Fruit fly (Drosophila melanogaster) whole organism, prepupa: ENCODE data around the gene Strip.

Experiments
- Blimp-1 ChIP-seq: fragments of 200-800 bp; sonication (Bioruptor generic); optimal IDR thresholded peaks from 3 replicates; lab custom pipeline; 2017; ENCODE audit warnings: missing biosample characterization, missing genetic modification characterization, mild to moderate bottlenecking, moderate library complexity, missing genetic modification reagents
- CG10669 ChIP-seq: fragments of 200-800 bp; sonication (Bioruptor generic); optimal IDR thresholded peaks from 3 replicates; lab custom pipeline; 2018; ENCODE audit warnings: missing biosample characterization, mild to moderate bottlenecking, missing genetic modification characterization, moderate library complexity
- CG11294 ChIP-seq: fragments of 200-800 bp; sonication (Bioruptor generic); IDR thresholded peaks from 2 replicates; pipeline ENCODE4 v1.3.6; 2022; ENCODE audit warnings: missing biosample characterization, missing genetic modification characterization
- CG11902 ChIP-seq: fragments of 200-800 bp; sonication (Bioruptor generic); optimal IDR thresholded peaks from 3 replicates; lab custom pipeline; 2016; ENCODE audit warnings: missing biosample characterization, missing genetic modification characterization
- CG15336 ChIP-seq: fragments of 200-800 bp; sonication (Bioruptor generic); IDR thresholded peaks from 2 replicates; pipeline ENCODE4 v1.3.6; 2022; ENCODE audit warnings: missing biosample characterization, missing genetic modification characterization
- CG1621 ChIP-seq: fragments of 200-800 bp; sonication (Bioruptor generic); optimal IDR thresholded peaks from 3 replicates; lab custom pipeline; 2018; ENCODE audit warnings: missing biosample characterization, mild to moderate bottlenecking, missing genetic modification characterization
- CG16779 ChIP-seq: fragments of 200-800 bp; sonication (Bioruptor generic); optimal IDR thresholded peaks from 3 replicates; lab custom pipeline; 2017; ENCODE audit warnings: missing biosample characterization, mild to moderate bottlenecking, missing genetic modification characterization
- CG31627 ChIP-seq: fragments of 200-800 bp; sonication (Bioruptor generic); optimal IDR thresholded peaks from 3 replicates; lab custom pipeline; 2016; ENCODE audit warnings: missing biosample characterization, missing genetic modification characterization
- CG32006 ChIP-seq: fragments of 200-800 bp; sonication (Bioruptor generic); optimal IDR thresholded peaks from 3 replicates; lab custom pipeline; 2017; ENCODE audit warnings: missing biosample characterization, mild to moderate bottlenecking, missing genetic modification characterization
- CG34406 ChIP-seq: fragments of 200-800 bp; sonication (Bioruptor generic); optimal IDR thresholded peaks from 3 replicates; lab custom pipeline; 2016; ENCODE audit warnings: missing biosample characterization, missing genetic modification characterization
- CG6163 ChIP-seq: fragments of 200-800 bp; sonication (Bioruptor generic); IDR thresholded peaks from 3 replicates; pipeline ENCODE4 v1.3.6; 2022; ENCODE audit warnings: missing biosample characterization, missing genetic modification characterization
- CG6276 ChIP-seq: fragments of 200-800 bp; sonication (Bioruptor generic); optimal IDR thresholded peaks from 2 replicates; lab custom pipeline; 2017; ENCODE audit warnings: missing biosample characterization, mild to moderate bottlenecking, missing genetic modification characterization
- CG6792 ChIP-seq: fragments of 200-800 bp; sonication (Bioruptor generic); optimal IDR thresholded peaks from 3 replicates; lab custom pipeline; 2016; ENCODE audit warnings: missing biosample characterization, missing genetic modification characterization
- CG6808 ChIP-seq: fragments of 200-800 bp; sonication (Bioruptor generic); optimal IDR thresholded peaks from 3 replicates; lab custom pipeline; 2017; ENCODE audit warnings: missing biosample characterization, missing genetic modification characterization, mild to moderate bottlenecking, moderate library complexity, missing genetic modification reagents
- CG6854 ChIP-seq: fragments of 200-800 bp; sonication (Bioruptor generic); optimal IDR thresholded peaks from 2 replicates; lab custom pipeline; 2017; ENCODE audit warnings: missing biosample characterization, mild to moderate bottlenecking, missing genetic modification characterization
- CG8119 ChIP-seq: fragments of 200-800 bp; sonication (Bioruptor generic); IDR thresholded peaks from 3 replicates; pipeline ENCODE4 v1.3.6; 2022; ENCODE audit warnings: missing biosample characterization, missing genetic modification characterization
- CG8319 ChIP-seq: fragments of 200-800 bp; sonication (Bioruptor generic); optimal IDR thresholded peaks from 3 replicates; lab custom pipeline; 2016; ENCODE audit warnings: missing biosample characterization, missing genetic modification characterization
- CG8632 ChIP-seq: fragments of 200-800 bp; sonication (Bioruptor generic); optimal IDR thresholded peaks from 3 replicates; lab custom pipeline; 2016; ENCODE audit warnings: missing biosample characterization, missing genetic modification characterization
- CG9139 ChIP-seq: fragments of 200-800 bp; sonication (Bioruptor generic); optimal IDR thresholded peaks from 3 replicates; lab custom pipeline; 2017; ENCODE audit warnings: missing biosample characterization, mild to moderate bottlenecking, missing genetic modification characterization
- Eip75B ChIP-seq: fragments of 200-800 bp; sonication (Bioruptor generic); optimal IDR thresholded peaks from 3 replicates; lab custom pipeline; 2016; ENCODE audit warnings: missing biosample characterization, missing genetic modification characterization
- Eip78C ChIP-seq: fragments of 200-800 bp; sonication (Bioruptor generic); peaks from one replicate; lab custom pipeline; 2016; ENCODE audit warnings: missing biosample characterization, missing genetic modification characterization
- Ets21C ChIP-seq: fragments of 200-800 bp; sonication (Bioruptor generic); optimal IDR thresholded peaks from 3 replicates; lab custom pipeline; 2016; ENCODE audit warnings: missing biosample characterization, missing genetic modification characterization
- Ets96B ChIP-seq: fragments of 200-800 bp; optimal IDR thresholded peaks from 2 replicates; lab custom pipeline; 2019; ENCODE audit warnings: missing biosample characterization, mild to moderate bottlenecking, missing genetic modification characterization, moderate library complexity
- Gug ChIP-seq: fragments of 200-800 bp; sonication (Bioruptor generic); IDR thresholded peaks from 2 replicates; pipeline ENCODE4 v1.3.6; 2022; ENCODE audit warnings: missing biosample characterization, missing genetic modification characterization
- Hr38 ChIP-seq: sonication (Bioruptor generic); optimal IDR thresholded peaks from 2 replicates; lab custom pipeline; 2016; ENCODE audit warnings: missing biosample characterization, missing genetic modification characterization
- Hr39 ChIP-seq: fragments of 200-800 bp; sonication (Bioruptor generic); optimal IDR thresholded peaks from 2 replicates; lab custom pipeline; 2016; ENCODE audit warnings: missing biosample characterization, missing genetic modification characterization
- Lpt ChIP-seq: fragments of 200-800 bp; sonication (Bioruptor generic); optimal IDR thresholded peaks from 3 replicates; lab custom pipeline; 2016; ENCODE audit warnings: missing biosample characterization, missing genetic modification characterization
- Met ChIP-seq: fragments of 200-800 bp; sonication (Bioruptor generic); optimal IDR thresholded peaks from 3 replicates; lab custom pipeline; 2016; ENCODE audit warnings: missing biosample characterization, missing genetic modification characterization
- Sox102F ChIP-seq: fragments of 200-800 bp; sonication (Bioruptor generic); optimal IDR thresholded peaks from 2 replicates; lab custom pipeline; 2016; ENCODE audit warnings: missing biosample characterization, mild to moderate bottlenecking, missing genetic modification characterization
- Sox14 ChIP-seq: fragments of 200-800 bp; sonication (Bioruptor generic); optimal IDR thresholded peaks from 3 replicates; lab custom pipeline; 2016; ENCODE audit warnings: missing biosample characterization, missing genetic modification characterization
- Sox15 ChIP-seq: fragments of 200-800 bp; sonication (Bioruptor generic); optimal IDR thresholded peaks from 3 replicates; lab custom pipeline; 2016; ENCODE audit warnings: missing biosample characterization, missing genetic modification characterization
- achi ChIP-seq: fragments of 200-800 bp; sonication (Bioruptor generic); optimal IDR thresholded peaks from 3 replicates; lab custom pipeline; 2016; ENCODE audit warnings: missing biosample characterization, missing genetic modification characterization
- acj6 ChIP-seq: fragments of 200-800 bp; sonication (Bioruptor generic); optimal IDR thresholded peaks from 3 replicates; lab custom pipeline; 2016; ENCODE audit warnings: missing biosample characterization, missing genetic modification characterization
- cyc ChIP-seq: fragments of 200-800 bp; sonication (Bioruptor generic); optimal IDR thresholded peaks from 3 replicates; lab custom pipeline; 2016; ENCODE audit warnings: missing biosample characterization, missing genetic modification characterization
- eg ChIP-seq: fragments of 200-800 bp; sonication (Bioruptor generic); IDR thresholded peaks from 3 replicates; pipeline ENCODE4 v1.3.6; 2022; ENCODE audit warnings: missing biosample characterization, missing genetic modification characterization
- esn ChIP-seq: fragments of 200-800 bp; sonication (Bioruptor generic); optimal IDR thresholded peaks from 2 replicates; lab custom pipeline; 2016; ENCODE audit warnings: missing biosample characterization, mild to moderate bottlenecking, missing genetic modification characterization, moderate library complexity
- fd59A ChIP-seq: fragments of 200-800 bp; sonication (Bioruptor generic); optimal IDR thresholded peaks from 2 replicates; lab custom pipeline; 2017; ENCODE audit warnings: missing biosample characterization, mild to moderate bottlenecking, missing genetic modification characterization, missing genetic modification reagents
- fkh ChIP-seq: fragments of 200-800 bp; sonication (Bioruptor generic); optimal IDR thresholded peaks from 3 replicates; lab custom pipeline; 2017; ENCODE audit warnings: missing biosample characterization, mild to moderate bottlenecking, missing genetic modification characterization, moderate library complexity
- lz ChIP-seq: fragments of 200-800 bp; sonication (Bioruptor generic); optimal IDR thresholded peaks from 3 replicates; lab custom pipeline; 2016; ENCODE audit warnings: missing biosample characterization, missing genetic modification characterization
- net ChIP-seq: fragments of 200-800 bp; sonication (Bioruptor generic); optimal IDR thresholded peaks from 3 replicates; lab custom pipeline; 2016; ENCODE audit warnings: missing biosample characterization, missing genetic modification characterization
- pdm3 ChIP-seq: fragments of 200-800 bp; sonication (Bioruptor generic); optimal IDR thresholded peaks from 3 replicates; lab custom pipeline; 2016; ENCODE audit warnings: missing biosample characterization, missing genetic modification characterization
- salr ChIP-seq, 2 experiments: fragments of 200-800 bp; sonication (Bioruptor generic); optimal IDR thresholded peaks; 3 replicates each; lab custom pipeline; 2016 to 2018; ENCODE audit warnings: missing biosample characterization in 2 of 2, missing genetic modification characterization in 2 of 2, mild to moderate bottlenecking in 1 of 2
- spab ChIP-seq: fragments of 200-800 bp; sonication (Bioruptor generic); optimal IDR thresholded peaks from 2 replicates; lab custom pipeline; 2017; ENCODE audit warnings: missing biosample characterization, mild to moderate bottlenecking, missing genetic modification characterization, missing genetic modification reagents
- svp ChIP-seq: fragments of 200-800 bp; sonication (Bioruptor generic); peaks from one replicate; lab custom pipeline; 2016; ENCODE audit warnings: missing biosample characterization, missing genetic modification characterization
- topi ChIP-seq: fragments of 200-800 bp; sonication (Bioruptor generic); optimal IDR thresholded peaks from 3 replicates; lab custom pipeline; 2016; ENCODE audit warnings: missing biosample characterization, missing genetic modification characterization
- vri ChIP-seq: fragments of 200-800 bp; sonication (Bioruptor generic); optimal IDR thresholded peaks from 3 replicates; lab custom pipeline; 2016; ENCODE audit warnings: missing biosample characterization, mild to moderate bottlenecking, missing genetic modification characterization

Strip gene

DNA sequence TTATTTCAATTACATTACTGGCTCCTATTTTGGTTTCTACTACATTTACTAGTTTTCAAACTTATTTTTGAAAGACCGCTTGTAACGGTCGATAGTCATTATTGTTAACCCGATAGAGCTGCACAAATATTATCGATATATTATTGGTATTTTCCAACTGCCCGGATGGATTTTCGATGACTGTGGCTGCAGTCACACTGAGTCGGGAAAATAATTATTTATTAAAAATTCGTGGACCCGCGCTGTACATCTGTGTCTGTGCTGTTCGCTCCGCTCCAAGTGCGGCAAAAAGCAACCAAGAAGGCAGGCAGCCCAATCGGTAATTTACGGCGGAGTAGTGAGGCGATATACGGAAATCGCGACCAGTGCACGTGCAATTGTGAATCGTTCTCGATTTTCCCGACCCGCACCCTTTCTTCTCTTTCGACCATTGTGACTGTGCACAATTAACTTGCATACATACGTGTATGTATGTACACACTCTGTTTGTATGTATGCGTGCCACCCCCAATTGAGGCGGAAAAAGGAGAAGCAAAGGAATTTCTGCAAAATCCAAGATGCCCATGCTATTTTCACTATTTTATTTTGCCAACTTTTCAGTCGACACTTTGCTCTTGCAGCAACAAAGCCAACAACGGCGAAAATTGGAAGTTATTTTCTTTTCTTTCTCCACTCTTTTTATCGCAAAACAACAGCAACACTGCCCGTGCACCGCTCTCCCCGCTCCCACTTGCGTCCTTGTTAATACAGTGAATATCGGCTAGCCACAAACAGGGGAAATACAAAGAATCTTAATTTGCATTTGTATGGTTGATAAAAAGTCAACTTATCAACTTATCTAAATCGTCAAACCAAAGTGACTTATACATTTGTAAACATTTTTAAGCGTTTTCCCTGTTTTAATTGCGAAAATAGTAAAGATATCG, 24.9 kb downstream of the Strip start, which contains the start of gene ZnT63C (continued):
- 0 out of 2 replicates have a peak, but pooled peaks have one; percentile 18 for TF ChIP-seq CG15336
- peak; percentile 4 for TF ChIP-seq CG11902 (GFP tag; lab: Kevin White, UChicago)
- peak; percentile 46 for TF ChIP-seq CG1621 (tag; lab: Kevin White, UChicago)
- peak; percentile 31 for TF ChIP-seq cyc (GFP tag; lab: Kevin White, UChicago)
- TF ChIP-seq acj6 (GFP tag; lab: Kevin White, UChicago): peak; percentile 54
- peak; percentile 43; the same call in 2 of the 3 replicates for TF ChIP-seq CG6163 (GFP tag; lab: Robert Waterston, UW)
- no peak for TF ChIP-seq CG6792 (GFP tag; lab: Kevin White, UChicago)
- TF ChIP-seq esn (GFP tag; lab: Kevin White, UChicago): peak; percentile 25
- peak in 1 of 2 experiments; percentile 11 for TF ChIP-seq salr (GFP tag; optimal IDR thresholded peaks at IDR 0.05; lab: Kevin White, UChicago)
- 0 out of 2 replicates have a peak, but pooled peaks have one; percentile 14 for TF ChIP-seq Gug (GFP tag; lab: Robert Waterston, UW)

DNA sequence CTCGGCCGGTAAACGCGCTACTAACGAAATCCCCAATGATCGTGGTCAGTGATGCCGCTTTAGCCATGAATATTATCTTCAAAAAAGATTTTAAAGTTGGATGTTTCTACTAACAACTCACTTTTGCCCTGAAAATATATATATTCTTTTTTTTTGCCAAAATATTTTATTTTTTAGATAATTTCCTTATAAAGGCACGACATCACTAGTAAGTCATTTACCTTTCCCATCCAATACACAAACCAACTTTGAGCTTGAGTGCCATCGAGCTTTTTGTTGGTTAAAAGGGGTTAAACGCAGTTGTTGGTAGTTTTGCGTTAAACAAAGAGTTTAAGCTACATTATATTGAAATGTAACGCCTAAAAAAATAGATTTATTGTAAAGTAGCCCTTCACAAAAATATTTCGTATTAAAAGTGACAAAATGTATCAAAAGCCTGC, 25.6 kb downstream of the Strip start, which contains the start of gene CG14968:
CG14968 (minus strand) TSS at position 26 of the 440 bp plus-strand sequence.
- TF ChIP-seq CG32006 (GFP tag; lab: Kevin White, UChicago) (peak; percentile 93), CG9139 (GFP tag; lab: Kevin White, UChicago) (peak; percentile 77), Gug (GFP tag; lab: Robert Waterston, UW) (peak; percentile 95), CG11294 (GFP tag; lab: Robert Waterston, UW) (peak; percentile 94), eg (peak; percentile 97), Hr39 (GFP tag; lab: Kevin White, UChicago) (peak; percentile 84), cyc (GFP tag; lab: Kevin White, UChicago) (peak; percentile 96), CG6276 (GFP tag; lab: Kevin White, UChicago) (peak; percentile 93), Hr38 (GFP tag; lab: Kevin White, UChicago) (no peak), achi (GFP tag; lab: Kevin White, UChicago) (peak; percentile 95), CG8319 (peak; percentile 91), CG15336 (peak; percentile 97), net (GFP tag; lab: Kevin White, UChicago) (peak; percentile 92), Ets96B (peak; percentile 94), CG34406 (GFP tag; lab: Kevin White, UChicago) (peak; percentile 97), Eip78C (GFP tag; lab: Kevin White, UChicago) (peak; percentile 98), CG8119 (peak; percentile 97), salr (GFP tag; optimal IDR thresholded peaks at IDR 0.05; lab: Kevin White, UChicago) (peak; percentile 79 to 80), Sox14 (GFP tag; lab: Kevin White, UChicago) (peak; percentile 87), vri (GFP tag; lab: Kevin White, UChicago) (peak; percentile 92), CG1621 (tag; lab: Kevin White, UChicago) (peak; percentile 67), Sox102F (GFP tag; lab: Kevin White, UChicago) (peak; percentile 93), Lpt (GFP tag; lab: Kevin White, UChicago) (peak; percentile 88), CG6854 (peak; percentile 92), Met (GFP tag; lab: Kevin White, UChicago) (peak; percentile 92), fd59A (GFP tag; lab: Kevin White, UChicago) (peak; percentile 80), CG8632 (GFP tag; lab: Kevin White, UChicago) (peak; percentile 96), Ets21C (GFP tag; lab: Kevin White, UChicago) (peak; percentile 83), CG31627 (GFP tag; lab: Kevin White, UChicago) (peak; percentile 89), spab (GFP tag; lab: Kevin White, UChicago) (peak; percentile 80), CG16779 (peak; percentile 78), lz (GFP tag; lab: Kevin White, UChicago) (peak; percentile 93), pdm3 (GFP tag; lab: Kevin White, UChicago) (peak; percentile 91), topi (GFP tag; lab: Kevin White, UChicago) (peak; percentile 97), esn (GFP tag; lab: Kevin White, UChicago) (peak; percentile 95), Sox15 (GFP tag; lab: Kevin White, UChicago) (peak; percentile 88), svp (GFP tag; lab: Kevin White, UChicago) (peak; percentile 96), CG6808 (peak; percentile 76), Eip75B (GFP tag; lab: Kevin White, UChicago) (peak; percentile 88), fkh (GFP tag; lab: Kevin White, UChicago) (peak; percentile 31), CG10669 (GFP tag; lab: Kevin White, UChicago) (peak; percentile 93), Blimp-1 (GFP tag; lab: Kevin White, UChicago) (peak; percentile 89)
